Fruit fly (Drosophila melanogaster) whole organism, embryonic: ENCODE results near the gene CG11279.

Experiments used
- Blimp-1 ChIP-seq: fragments of 200-800 bp; sonication (Bioruptor generic); optimal IDR thresholded peaks from 3 replicates; lab custom pipeline; 2018; ENCODE audit warnings: missing biosample characterization, missing genetic modification characterization, mild to moderate bottlenecking, moderate library complexity, missing genetic modification reagents
- CG10209 ChIP-seq: fragments of 200-800 bp; sonication (Bioruptor generic); optimal IDR thresholded peaks from 3 replicates; lab custom pipeline; 2017; ENCODE audit warnings: missing biosample characterization, mild to moderate bottlenecking, missing genetic modification characterization, missing genetic modification reagents
- CG10979 ChIP-seq: fragments of 200-800 bp; sonication (Bioruptor generic); optimal IDR thresholded peaks from 2 replicates; lab custom pipeline; 2018; ENCODE audit warnings: missing biosample characterization, mild to moderate bottlenecking, missing genetic modification characterization, moderate library complexity
- CG11247 ChIP-seq: fragments of 200-800 bp; sonication (Bioruptor generic); IDR thresholded peaks from 2 replicates; pipeline ENCODE4 v1.3.6; 2022; ENCODE audit warnings: missing biosample characterization, missing genetic modification characterization
- CG11504 ChIP-seq: fragments of 200-800 bp; sonication (Bioruptor generic); optimal IDR thresholded peaks from 3 replicates; lab custom pipeline; 2019; ENCODE audit warnings: missing biosample characterization, mild to moderate bottlenecking, missing genetic modification characterization, moderate library complexity
- CG11695 ChIP-seq: fragments of 200-800 bp; sonication (Bioruptor generic); IDR thresholded peaks from 3 replicates; pipeline ENCODE4 v1.3.6; 2022; ENCODE audit warnings: missing biosample characterization, missing genetic modification characterization
- CG12104 ChIP-seq: fragments of 200-800 bp; sonication (Bioruptor generic); optimal IDR thresholded peaks from 3 replicates; lab custom pipeline; 2016; ENCODE audit warnings: missing biosample characterization, missing genetic modification characterization
- CG17385 ChIP-seq: fragments of 200-800 bp; sonication (Bioruptor generic); optimal IDR thresholded peaks from 3 replicates; lab custom pipeline; 2018; ENCODE audit warnings: missing biosample characterization, mild to moderate bottlenecking, missing genetic modification characterization
- CG17612 ChIP-seq: fragments of 200-800 bp; sonication (Bioruptor generic); IDR thresholded peaks from 2 replicates; pipeline ENCODE4 v1.3.6; 2022; ENCODE audit warnings: missing biosample characterization, missing genetic modification characterization
- CG17829 ChIP-seq: fragments of 200-800 bp; optimal IDR thresholded peaks from 2 replicates; lab custom pipeline; 2019; ENCODE audit warnings: missing biosample characterization, mild to moderate bottlenecking, missing genetic modification characterization, moderate library complexity
- CG18764 ChIP-seq: fragments of 200-800 bp; sonication (Bioruptor generic); optimal IDR thresholded peaks from 3 replicates; lab custom pipeline; 2016; ENCODE audit warnings: missing biosample characterization, missing genetic modification characterization
- CG30431 ChIP-seq: fragments of 200-800 bp; sonication (Bioruptor generic); optimal IDR thresholded peaks from 2 replicates; lab custom pipeline; 2017; ENCODE audit warnings: missing biosample characterization, missing genetic modification characterization
- CG31388 ChIP-seq: fragments of 200-800 bp; sonication (Bioruptor generic); optimal IDR thresholded peaks from 2 replicates; lab custom pipeline; 2016; ENCODE audit warnings: missing biosample characterization, missing genetic modification characterization
- CG3838 ChIP-seq: fragments of 200-800 bp; sonication (Bioruptor generic); optimal IDR thresholded peaks from 3 replicates; lab custom pipeline; 2016; ENCODE audit warnings: missing biosample characterization, missing genetic modification characterization
- CG3995 ChIP-seq: fragments of 200-800 bp; sonication (Bioruptor generic); optimal IDR thresholded peaks from 3 replicates; lab custom pipeline; 2016; ENCODE audit warnings: missing biosample characterization, missing genetic modification characterization
- CG4730 ChIP-seq: fragments of 200-800 bp; sonication (Bioruptor generic); IDR thresholded peaks from 2 replicates; pipeline ENCODE4 v1.3.6; 2022; ENCODE audit warnings: missing biosample characterization, missing genetic modification characterization
- CG4820 ChIP-seq: fragments of 200-800 bp; sonication (Bioruptor generic); optimal IDR thresholded peaks from 3 replicates; lab custom pipeline; 2016; ENCODE audit warnings: missing biosample characterization, missing genetic modification characterization
- CG6254 ChIP-seq: fragments of 200-800 bp; sonication (Bioruptor generic); optimal IDR thresholded peaks from 3 replicates; lab custom pipeline; 2017; ENCODE audit warnings: mild to moderate bottlenecking, missing biosample characterization, missing genetic modification reagents, missing genetic modification characterization
- CG8089 ChIP-seq: fragments of 200-800 bp; sonication (Bioruptor generic); optimal IDR thresholded peaks from 3 replicates; lab custom pipeline; 2016; ENCODE audit warnings: missing biosample characterization, missing genetic modification characterization
- CG8388 ChIP-seq: fragments of 200-800 bp; sonication (Bioruptor generic); optimal IDR thresholded peaks from 2 replicates; lab custom pipeline; 2019; ENCODE audit warnings: missing biosample characterization, mild to moderate bottlenecking, missing genetic modification characterization, moderate library complexity
- CG8478 ChIP-seq: fragments of >200 bp; optimal IDR thresholded peaks from 2 replicates; lab custom pipeline; 2018
- CHES-1-like ChIP-seq: fragments of 200-800 bp; sonication (Bioruptor generic); optimal IDR thresholded peaks from 2 replicates; lab custom pipeline; 2016; ENCODE audit warnings: missing biosample characterization, missing genetic modification characterization
- CrebB ChIP-seq: fragments of 200-800 bp; sonication (Bioruptor generic); optimal IDR thresholded peaks from 3 replicates; lab custom pipeline; 2018; ENCODE audit warnings: missing biosample characterization, mild to moderate bottlenecking, missing genetic modification characterization
- Doc3 ChIP-seq: fragments of 200-800 bp; sonication (Bioruptor generic); IDR thresholded peaks from 3 replicates; pipeline ENCODE4 v1.3.6; 2022; ENCODE audit warnings: missing biosample characterization, missing genetic modification characterization; ENCODE audit not compliant: partially characterized antibody
- E2f1 ChIP-seq: fragments of 200-800 bp; sonication (Bioruptor generic); IDR thresholded peaks from 2 replicates; pipeline ENCODE4 v1.3.6; 2022; ENCODE audit warnings: missing biosample characterization, missing genetic modification characterization
- Fer1 ChIP-seq: fragments of 200-800 bp; sonication (Bioruptor generic); optimal IDR thresholded peaks from 2 replicates; lab custom pipeline; 2017; ENCODE audit warnings: missing biosample characterization, mild to moderate bottlenecking, missing genetic modification characterization
- Fer2 ChIP-seq: fragments of 200-800 bp; sonication (Bioruptor generic); optimal IDR thresholded peaks from 2 replicates; lab custom pipeline; 2018; ENCODE audit warnings: missing biosample characterization, mild to moderate bottlenecking, missing genetic modification characterization, moderate library complexity
- Med ChIP-seq: fragments of 200-800 bp; sonication (Bioruptor generic); peaks from one replicate; lab custom pipeline; 2016; ENCODE audit warnings: missing biosample characterization, missing genetic modification characterization, mild to moderate bottlenecking, inconsistent platforms, moderate library complexity
- Mes4 ChIP-seq: fragments of 200-800 bp; sonication (Bioruptor generic); optimal IDR thresholded peaks from 2 replicates; lab custom pipeline; 2016; ENCODE audit warnings: missing biosample characterization, missing genetic modification characterization
- Oli ChIP-seq: fragments of 200-800 bp; sonication (Bioruptor generic); optimal IDR thresholded peaks from 2 replicates; lab custom pipeline; 2018; ENCODE audit warnings: missing biosample characterization, mild to moderate bottlenecking, missing genetic modification characterization, moderate library complexity
- Xrp1 ChIP-seq: fragments of 200-800 bp; sonication (Bioruptor generic); IDR thresholded peaks from 2 replicates; pipeline ENCODE4 v1.3.6; 2022; ENCODE audit warnings: missing biosample characterization, missing genetic modification characterization
- abd-A ChIP-seq: fragments of 200-800 bp; sonication (Bioruptor generic); optimal IDR thresholded peaks from 3 replicates; lab custom pipeline; 2019; ENCODE audit warnings: missing biosample characterization, mild to moderate bottlenecking, missing genetic modification characterization, moderate library complexity
- cwo ChIP-seq: fragments of 200-800 bp; sonication (Bioruptor generic); optimal IDR thresholded peaks from 3 replicates; lab custom pipeline; 2017; ENCODE audit warnings: missing biosample characterization, missing genetic modification characterization, mild to moderate bottlenecking, moderate library complexity, missing genetic modification reagents
- dmrt11E ChIP-seq: fragments of 200-800 bp; sonication (Bioruptor generic); optimal IDR thresholded peaks from 3 replicates; lab custom pipeline; 2018; ENCODE audit warnings: missing biosample characterization, mild to moderate bottlenecking, missing genetic modification characterization, moderate library complexity
- dysf ChIP-seq: fragments of 200-800 bp; sonication (Bioruptor generic); IDR thresholded peaks from 3 replicates; pipeline ENCODE4 v1.3.6; 2022; ENCODE audit warnings: missing biosample characterization, missing genetic modification characterization
- eyg ChIP-seq: fragments of 200-800 bp; sonication (Bioruptor generic); optimal IDR thresholded peaks from 3 replicates; lab custom pipeline; 2016; ENCODE audit warnings: missing biosample characterization, missing genetic modification characterization
- gcm ChIP-seq: fragments of 200-800 bp; sonication (Bioruptor generic); optimal IDR thresholded peaks from 2 replicates; lab custom pipeline; 2019; ENCODE audit warnings: missing biosample characterization, mild to moderate bottlenecking, missing genetic modification characterization, moderate library complexity
- gcm2 ChIP-seq: fragments of 200-800 bp; sonication (Bioruptor generic); optimal IDR thresholded peaks from 2 replicates; lab custom pipeline; 2016; ENCODE audit warnings: missing biosample characterization, missing genetic modification characterization
- jumu ChIP-seq: fragments of 200-800 bp; sonication (Bioruptor generic); optimal IDR thresholded peaks from 3 replicates; lab custom pipeline; 2016; ENCODE audit warnings: missing biosample characterization, missing genetic modification characterization
- knrl ChIP-seq: fragments of 200-800 bp; sonication (Bioruptor generic); IDR thresholded peaks from 3 replicates; pipeline ENCODE4 v1.3.6; 2022; ENCODE audit warnings: missing biosample characterization, missing genetic modification characterization; ENCODE audit not compliant: partially characterized antibody
- maf-S ChIP-seq: fragments of 200-800 bp; sonication (Bioruptor generic); optimal IDR thresholded peaks from 2 replicates; lab custom pipeline; 2016; ENCODE audit warnings: missing biosample characterization, missing genetic modification characterization
- nau ChIP-seq: fragments of 200-800 bp; sonication (Bioruptor generic); optimal IDR thresholded peaks from 3 replicates; lab custom pipeline; 2017; ENCODE audit warnings: missing biosample characterization, mild to moderate bottlenecking, missing genetic modification characterization, missing genetic modification reagents
- nerfin-2 ChIP-seq: fragments of 200-800 bp; sonication (Bioruptor generic); IDR thresholded peaks from 2 replicates; pipeline ENCODE4 v1.3.6; 2022; ENCODE audit warnings: missing biosample characterization, missing genetic modification characterization; ENCODE audit not compliant: partially characterized antibody
- odd ChIP-seq: fragments of 200-800 bp; sonication (Bioruptor generic); optimal IDR thresholded peaks from 2 replicates; lab custom pipeline; 2017; ENCODE audit warnings: missing biosample characterization, mild to moderate bottlenecking, missing genetic modification characterization
- otp ChIP-seq: fragments of 200-800 bp; sonication (Bioruptor generic); IDR thresholded peaks from 3 replicates; pipeline ENCODE4, ENCODE4 v1.3.6; 2022; ENCODE audit warnings: missing biosample characterization, missing genetic modification characterization
- pb ChIP-seq: fragments of 200-800 bp; sonication (Bioruptor generic); optimal IDR thresholded peaks from 3 replicates; lab custom pipeline; 2016; ENCODE audit warnings: missing biosample characterization, missing genetic modification characterization
- stc ChIP-seq: fragments of 200-800 bp; sonication (Bioruptor generic); IDR thresholded peaks from 2 replicates; pipeline ENCODE4 v1.3.6; 2022; ENCODE audit warnings: missing biosample characterization, missing genetic modification characterization
- tgo ChIP-seq: fragments of 200-800 bp; sonication (Bioruptor generic); IDR thresholded peaks from 3 replicates; pipeline ENCODE4 v1.3.6; 2022; ENCODE audit warnings: missing biosample characterization, missing genetic modification characterization
- tna ChIP-seq: fragments of 200-800 bp; sonication (Bioruptor generic); IDR thresholded peaks from 2 replicates; pipeline ENCODE4 v1.3.6; 2022; ENCODE audit warnings: missing biosample characterization, missing genetic modification characterization; ENCODE audit not compliant: partially characterized antibody
- toy ChIP-seq: fragments of 200-800 bp; sonication (Bioruptor generic); IDR thresholded peaks from 2 replicates; pipeline ENCODE4 v1.3.6; 2022; ENCODE audit warnings: missing biosample characterization, missing genetic modification characterization
- usp ChIP-seq: fragments of >200 bp; optimal IDR thresholded peaks from 2 replicates; lab custom pipeline; 2017; ENCODE audit warnings: missing biosample characterization, missing genetic modification characterization

Gene CG11279

DNA sequence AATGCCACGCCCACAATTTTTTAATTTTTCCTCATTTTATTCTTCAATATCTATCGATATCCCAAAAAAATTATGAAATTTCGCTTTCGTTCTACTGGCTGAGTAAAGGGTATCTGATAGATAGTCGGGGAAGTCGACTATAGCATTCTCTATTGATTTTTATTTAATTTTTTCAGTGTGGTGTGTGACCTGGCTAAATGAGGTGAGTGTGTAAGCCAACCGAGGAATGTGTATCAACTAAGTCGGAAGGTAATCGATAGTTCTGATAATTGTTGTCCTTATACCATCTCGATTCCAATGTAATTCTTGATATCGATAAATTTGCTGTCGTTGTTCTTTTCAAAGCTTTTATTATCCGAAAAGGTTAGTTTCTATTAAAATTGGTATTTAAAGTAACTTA is 40.3 kb upstream of the CG11279 start, which contains the start of gene CG11263:
Gene CG11263 (plus strand): TSS at position 328 of the 400 bp plus-strand sequence.
- TF ChIP-seq knrl (peak; percentile 79), CG17829 (tag; lab: Kevin White, UChicago) (peak; percentile 21), CG6254 (GFP tag; lab: Kevin White, UChicago) (no peak), CG11504 (no peak), otp (GFP tag; lab: Robert Waterston, UW) (no peak), tna (GFP tag; lab: Robert Waterston, UW) (no peak; the same call in 1 of the 2 replicates), CG17385 (GFP tag; lab: Kevin White, UChicago) (no peak), tgo (GFP tag; lab: Robert Waterston, UW) (peak; percentile 30; the same call in 1 of the 3 replicates), CG4730 (GFP tag; lab: Robert Waterston, UW) (no peak), toy (no peak), CG10979 (tag; lab: Kevin White, UChicago) (no peak), Fer1 (GFP tag; lab: Kevin White, UChicago) (peak; percentile 35), maf-S (GFP tag; lab: Kevin White, UChicago) (peak; percentile 54), Xrp1 (GFP tag; lab: Robert Waterston, UW) (peak; percentile 60; the same call in 1 of the 2 replicates), CG12104 (GFP tag; lab: Kevin White, UChicago) (no peak), pb (GFP tag; lab: Kevin White, UChicago) (no peak), CG17612 (GFP tag; lab: Robert Waterston, UW) (no peak), CrebB (tag; lab: Kevin White, UChicago) (no peak), CG8089 (GFP tag; lab: Kevin White, UChicago) (peak; percentile 24), CG11247 (0 out of 2 replicates have a peak, but pooled peaks have one; percentile 37), E2f1 (GFP tag; lab: Robert Waterston, UW) (peak; percentile 50), CG10209 (GFP tag; lab: Kevin White, UChicago) (peak; percentile 19), nerfin-2 (GFP tag; lab: Robert Waterston, UW) (peak; percentile 80), CG18764 (GFP tag; lab: Kevin White, UChicago) (peak; percentile 45), CG4820 (GFP tag; lab: Kevin White, UChicago) (peak; percentile 43), gcm2 (GFP tag; lab: Kevin White, UChicago) (peak; percentile 12), CG30431 (GFP tag; lab: Kevin White, UChicago) (peak; percentile 7), Mes4 (GFP tag; lab: Kevin White, UChicago) (no peak), Med (GFP tag; lab: Kevin White, UChicago) (peak; percentile 94), nau (no peak), CG11695 (peak; percentile 26; the same call in 1 of the 3 replicates), CG8478 (no peak), Oli (peak; percentile 20), Fer2 (tag; lab: Kevin White, UChicago) (no peak), cwo (GFP tag; lab: Kevin White, UChicago) (no peak), eyg (GFP tag; lab: Kevin White, UChicago) (peak; percentile 22), gcm (GFP tag; lab: Kevin White, UChicago) (no peak), usp (GFP tag; lab: Kevin White, UChicago) (no peak), Doc3 (GFP tag; lab: Robert Waterston, UW) (peak; percentile 71; the same call in 2 of the 3 replicates), CG31388 (GFP tag; lab: Kevin White, UChicago) (no peak), CG3838 (GFP tag; lab: Kevin White, UChicago) (no peak), odd (GFP tag; lab: Kevin White, UChicago) (no peak), Blimp-1 (GFP tag; lab: Kevin White, UChicago) (no peak), CG8388 (no peak), stc (GFP tag; lab: Robert Waterston, UW) (no peak), abd-A (tag; lab: Kevin White, UChicago) (no peak), jumu (GFP tag; lab: Kevin White, UChicago) (peak; percentile 34), CHES-1-like (peak; percentile 45), CG3995 (GFP tag; lab: Kevin White, UChicago) (no peak), dysf (peak; percentile 43; the same call in 1 of the 3 replicates), dmrt11E (tag; lab: Kevin White, UChicago) (peak; percentile 1)
